Fruit fly (Drosophila melanogaster) whole organism, embryonic: ENCODE results near the gene form3.

Source experiments
- CG4360 ChIP-seq: fragments of 200-800 bp; sonication (Bioruptor generic); IDR thresholded peaks from 2 replicates; pipeline ENCODE4 v1.3.6; 2022; ENCODE audit warnings: missing biosample characterization, missing genetic modification characterization
- HmgD ChIP-seq: fragments of 200-800 bp; sonication (Bioruptor generic); optimal IDR thresholded peaks from 3 replicates; lab custom pipeline; 2016; ENCODE audit warnings: missing biosample characterization, missing genetic modification characterization
- NC2α ChIP-seq: fragments of 200-800 bp; sonication (Bioruptor generic); optimal IDR thresholded peaks from 2 replicates; lab custom pipeline; 2016; ENCODE audit warnings: missing biosample characterization, missing genetic modification characterization
- dpn ChIP-seq, 2 experiments: fragments of 200-800 bp; sonication (Bioruptor generic); optimal IDR thresholded peaks; 3 replicates each; lab custom pipeline; 2016; ENCODE audit warnings: missing biosample characterization in 2 of 2, missing genetic modification characterization in 2 of 2
- lola ChIP-seq, 3 experiments: fragments of >200 bp in 2 of 3; fragments of 200-800 bp in 1 of 3; sonication (Bioruptor generic) in 1 of 3; optimal IDR thresholded peaks; 2 replicates each; lab custom pipeline; 2017 to 2019; ENCODE audit warnings: missing biosample characterization in 3 of 3, missing genetic modification characterization in 3 of 3, mild to moderate bottlenecking in 1 of 3, moderate library complexity in 1 of 3
- sim ChIP-seq: fragments of 200-800 bp; sonication (Bioruptor generic); IDR thresholded peaks from 2 replicates; pipeline ENCODE4 v1.3.6; 2022; ENCODE audit warnings: missing biosample characterization, missing genetic modification characterization
- tna ChIP-seq: fragments of 200-800 bp; sonication (Bioruptor generic); IDR thresholded peaks from 2 replicates; pipeline ENCODE4 v1.3.6; 2022; ENCODE audit warnings: missing biosample characterization, missing genetic modification characterization; ENCODE audit not compliant: partially characterized antibody

- TF ChIP-seq tna (GFP tag; lab: Robert Waterston, UW) = no peak
- TF ChIP-seq CG4360 (GFP tag; lab: Robert Waterston, UW) = no peak
- no peak for TF ChIP-seq NC2α (GFP tag; lab: Kevin White, UChicago)
- TF ChIP-seq HmgD (GFP tag; lab: Kevin White, UChicago) = no peak
- no peak for TF ChIP-seq sim (GFP tag; lab: Robert Waterston, UW)
- no peak for TF ChIP-seq dpn (GFP tag; optimal IDR thresholded peaks at IDR 0.05; lab: Kevin White, UChicago)
- no peak for TF ChIP-seq lola (GFP tag; optimal IDR thresholded peaks at IDR 0.05; lab: Kevin White, UChicago)
Observed at dm6 chr3L:7086558-7087059, 8.0 kb upstream of the form3 start, which contains the start of gene Cpr65Ea.
